Fruit fly (Drosophila melanogaster) whole organism, adult: ENCODE results near the gene CG13733.

Experiments
- CG11617 ChIP-seq: fragments of 200-800 bp; sonication (Bioruptor generic); optimal IDR thresholded peaks from 2 replicates; lab custom pipeline; 2017; ENCODE audit warnings: mild to moderate bottlenecking, missing biosample characterization, missing genetic modification reagents, missing genetic modification characterization
- CG12768 ChIP-seq: fragments of 200-800 bp; sonication (Bioruptor generic); optimal IDR thresholded peaks from 2 replicates; lab custom pipeline; 2017; ENCODE audit warnings: missing biosample characterization, missing genetic modification characterization, mild to moderate bottlenecking, moderate library complexity, missing genetic modification reagents
- CG14711 ChIP-seq: fragments of 200-800 bp; sonication (Bioruptor generic); optimal IDR thresholded peaks from 2 replicates; lab custom pipeline; 2018; ENCODE audit warnings: missing biosample characterization, mild to moderate bottlenecking, missing genetic modification characterization, moderate library complexity
- CG1620 ChIP-seq: fragments of 200-800 bp; sonication (Bioruptor generic); optimal IDR thresholded peaks from 2 replicates; lab custom pipeline; 2016; ENCODE audit warnings: missing biosample characterization, missing genetic modification characterization
- CG33017 ChIP-seq: fragments of 200-800 bp; sonication (Bioruptor generic); optimal IDR thresholded peaks from 2 replicates; lab custom pipeline; 2018; ENCODE audit warnings: missing biosample characterization, mild to moderate bottlenecking, missing genetic modification characterization, moderate library complexity
- CG5204 ChIP-seq: fragments of 200-800 bp; sonication (Bioruptor generic); optimal IDR thresholded peaks from 2 replicates; lab custom pipeline; 2016; ENCODE audit warnings: missing biosample characterization, missing genetic modification characterization
- CG7045 ChIP-seq: fragments of 200-800 bp; sonication (Bioruptor generic); optimal IDR thresholded peaks from 2 replicates; lab custom pipeline; 2017; ENCODE audit warnings: missing biosample characterization, mild to moderate bottlenecking, missing genetic modification characterization
- CG7101 ChIP-seq: fragments of 200-800 bp; sonication (Bioruptor generic); optimal IDR thresholded peaks from 2 replicates; lab custom pipeline; 2018; ENCODE audit warnings: missing biosample characterization, mild to moderate bottlenecking, missing genetic modification characterization, moderate library complexity
- Clk ChIP-seq: fragments of 200-800 bp; sonication (Bioruptor generic); optimal IDR thresholded peaks from 2 replicates; lab custom pipeline; 2017; ENCODE audit warnings: missing biosample characterization, missing genetic modification characterization
- Crg-1 ChIP-seq: fragments of 200-800 bp; sonication (Bioruptor generic); optimal IDR thresholded peaks from 2 replicates; lab custom pipeline; 2016; ENCODE audit warnings: missing biosample characterization, missing genetic modification characterization
- Hr96 ChIP-seq: fragments of 200-800 bp; sonication (Bioruptor generic); optimal IDR thresholded peaks from 2 replicates; lab custom pipeline; 2016; ENCODE audit warnings: missing biosample characterization, missing genetic modification characterization
- bab1 ChIP-seq: fragments of 200-800 bp; sonication (Bioruptor generic); optimal IDR thresholded peaks from 3 replicates; lab custom pipeline; 2019; ENCODE audit warnings: missing biosample characterization, mild to moderate bottlenecking, missing genetic modification characterization, moderate library complexity
- cic ChIP-seq: fragments of 200-800 bp; sonication (Bioruptor generic); optimal IDR thresholded peaks from 2 replicates; lab custom pipeline; 2017; ENCODE audit warnings: missing biosample characterization, mild to moderate bottlenecking, missing genetic modification characterization, moderate library complexity
- cnc ChIP-seq, 2 experiments: fragments of >200 bp; optimal IDR thresholded peaks; 2 replicates each; lab custom pipeline; 2017
- kay ChIP-seq: fragments of 200-800 bp; sonication (Bioruptor generic); peaks from one replicate; lab custom pipeline; 2016; ENCODE audit warnings: missing biosample characterization, missing genetic modification characterization, borderline replicate concordance
- ovo ChIP-seq: fragments of 200-800 bp; sonication (Bioruptor generic); optimal IDR thresholded peaks from 2 replicates; lab custom pipeline; 2016; ENCODE audit warnings: missing biosample characterization, missing genetic modification characterization
- pad ChIP-seq: fragments of 200-800 bp; sonication (Bioruptor generic); optimal IDR thresholded peaks from 3 replicates; lab custom pipeline; 2017; ENCODE audit warnings: missing biosample characterization, missing genetic modification characterization, mild to moderate bottlenecking, moderate library complexity, missing genetic modification reagents
- tj ChIP-seq: fragments of 200-800 bp; sonication (Bioruptor generic); optimal IDR thresholded peaks from 3 replicates; lab custom pipeline; 2017; ENCODE audit warnings: missing biosample characterization, mild to moderate bottlenecking, missing genetic modification characterization, moderate library complexity
- toe ChIP-seq: fragments of 200-800 bp; sonication (Bioruptor generic); optimal IDR thresholded peaks from 2 replicates; lab custom pipeline; 2016; ENCODE audit warnings: missing biosample characterization, missing genetic modification characterization

Gene CG13733

dm6 chr3L:17458856-17459518, 19.7 kb downstream of the CG13733 start:
- TF ChIP-seq kay (GFP tag; lab: Kevin White, UChicago), result peak; percentile 55
- TF ChIP-seq toe, result no peak

dm6 chr3L:17457695-17458242, 21.0 kb downstream of the CG13733 start:
- no peak for TF ChIP-seq CG12768 (GFP tag; lab: Kevin White, UChicago)
- no peak for TF ChIP-seq CG14711
- TF ChIP-seq CG7101, result no peak
- TF ChIP-seq CG7045, result no peak
- no peak for TF ChIP-seq CG11617 (GFP tag; lab: Kevin White, UChicago)
- no peak for TF ChIP-seq pad (GFP tag; lab: Kevin White, UChicago)

- TF ChIP-seq pad (GFP tag; lab: Kevin White, UChicago) (no peak), kay (GFP tag; lab: Kevin White, UChicago) (peak; percentile 5)
These were observed 30.8 kb downstream of the CG13733 start for dm6 chr3L:17447881-17448280.

- no peak for TF ChIP-seq pad (GFP tag; lab: Kevin White, UChicago)
- TF ChIP-seq CG7101, result no peak
- no peak for TF ChIP-seq CG33017 (tag; lab: Kevin White, UChicago)
- no peak for TF ChIP-seq bab1 (GFP tag; lab: Kevin White, UChicago)
- TF ChIP-seq tj, result no peak
- no peak for TF ChIP-seq CG11617 (GFP tag; lab: Kevin White, UChicago)
- TF ChIP-seq CG7045, result no peak
- TF ChIP-seq CG1620 (GFP tag; lab: Kevin White, UChicago), result no peak
- TF ChIP-seq CG14711, result no peak
- TF ChIP-seq kay (GFP tag; lab: Kevin White, UChicago), result no peak
- no peak for TF ChIP-seq toe
- TF ChIP-seq Crg-1 (GFP tag; lab: Kevin White, UChicago), result no peak
- no peak for TF ChIP-seq cic (GFP tag; lab: Kevin White, UChicago)
- TF ChIP-seq Clk (GFP tag; lab: Kevin White, UChicago), result no peak
These were observed 32.9 kb downstream of the CG13733 start for dm6 chr3L:17445629-17446431.

DNA sequence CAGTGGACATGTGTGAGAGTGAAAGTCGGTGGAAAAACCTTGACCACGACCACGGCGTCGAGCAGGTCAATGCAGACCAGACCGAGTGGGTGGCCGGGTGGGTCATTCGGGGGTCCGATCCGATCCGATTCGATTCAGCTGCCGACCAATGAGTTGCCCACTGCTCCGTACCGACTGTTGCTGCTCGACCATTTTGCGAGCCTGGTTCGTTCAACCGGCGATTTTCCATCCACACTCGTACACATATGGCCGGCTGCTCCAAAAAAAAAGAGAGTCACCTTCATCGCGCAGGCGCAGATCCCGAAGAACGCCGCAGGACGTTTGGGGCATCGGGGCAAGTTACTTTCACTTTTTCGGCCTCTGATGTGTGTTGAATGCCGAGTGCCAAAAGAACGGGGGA, 34.2 kb downstream of the CG13733 start:
- TF ChIP-seq CG5204 (no peak), CG11617 (GFP tag; lab: Kevin White, UChicago) (no peak), ovo (GFP tag; lab: Kevin White, UChicago) (no peak), CG7045 (no peak), cnc (optimal IDR thresholded peaks at IDR 0.05; lab: Kevin White, UChicago) (no peak), kay (GFP tag; lab: Kevin White, UChicago) (no peak), CG7101 (no peak), Crg-1 (GFP tag; lab: Kevin White, UChicago) (no peak), cic (GFP tag; lab: Kevin White, UChicago) (no peak), Clk (GFP tag; lab: Kevin White, UChicago) (no peak), toe (no peak), bab1 (GFP tag; lab: Kevin White, UChicago) (no peak), Hr96 (GFP tag; lab: Kevin White, UChicago) (no peak), CG14711 (no peak)

DNA sequence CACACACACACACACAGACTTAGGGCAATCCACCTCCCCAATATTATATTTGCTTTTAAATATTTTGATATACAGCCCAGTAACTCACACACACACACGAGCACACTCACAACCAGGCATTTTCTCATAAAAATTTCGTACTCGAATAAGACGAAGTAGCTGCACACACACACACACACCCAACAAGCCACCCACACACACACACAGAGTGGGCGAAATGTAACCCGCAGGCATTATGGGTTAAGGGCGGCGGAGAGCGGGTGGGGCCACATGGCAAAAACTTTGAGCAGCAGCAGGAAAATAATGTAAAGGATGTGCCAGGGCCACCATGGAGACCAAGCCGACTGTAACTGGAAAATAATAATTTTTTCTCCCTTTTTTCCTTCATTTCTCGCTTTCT, 37.1 kb downstream of the CG13733 start:
- TF ChIP-seq CG5204 (no peak), Hr96 (GFP tag; lab: Kevin White, UChicago) (no peak), CG1620 (GFP tag; lab: Kevin White, UChicago) (no peak), CG7101 (no peak), bab1 (GFP tag; lab: Kevin White, UChicago) (no peak), CG11617 (GFP tag; lab: Kevin White, UChicago) (no peak), CG14711 (no peak), Crg-1 (GFP tag; lab: Kevin White, UChicago) (no peak), ovo (GFP tag; lab: Kevin White, UChicago) (no peak), cic (GFP tag; lab: Kevin White, UChicago) (no peak), CG12768 (GFP tag; lab: Kevin White, UChicago) (no peak), toe (no peak), CG7045 (no peak)

dm6 chr3L:17438872-17439495, 39.7 kb downstream of the CG13733 start, which contains the start of gene CG18265:
Gene CG18265 (plus strand): TSS chr3L:17439401.
- TF ChIP-seq ovo (GFP tag; lab: Kevin White, UChicago), result no peak
- no peak for TF ChIP-seq CG7101
- TF ChIP-seq cic (GFP tag; lab: Kevin White, UChicago), result no peak
- TF ChIP-seq kay (GFP tag; lab: Kevin White, UChicago), result no peak
- TF ChIP-seq pad (GFP tag; lab: Kevin White, UChicago), result no peak
- TF ChIP-seq CG33017 (tag; lab: Kevin White, UChicago), result no peak
- TF ChIP-seq Clk (GFP tag; lab: Kevin White, UChicago), result no peak
- no peak for TF ChIP-seq bab1 (GFP tag; lab: Kevin White, UChicago)
- TF ChIP-seq Crg-1 (GFP tag; lab: Kevin White, UChicago), result no peak
- TF ChIP-seq toe, result no peak
